Worm (Caenorhabditis elegans) whole organism, late embryonic: ENCODE results near the gene srh-284.
A peak's percentile ranks its signal among the peaks of the same experiment; 100 is the strongest.

Experiments used
- C08G9.2 ChIP-seq: sonication (generic microtip); optimal IDR thresholded peaks from 2 replicates; lab custom pipeline; 2016; ENCODE audit warnings: mild to moderate bottlenecking, missing genetic modification characterization, moderate library complexity, missing compliant biosample characterization
- C38D4.7 ChIP-seq: fragments of 200-800 bp; sonication (Bioruptor generic); optimal IDR thresholded peaks from 2 replicates; lab custom pipeline; 2018; ENCODE audit warnings: mild to moderate bottlenecking, missing genetic modification characterization, moderate library complexity, missing compliant biosample characterization
- F13H6.1 ChIP-seq: sonication (generic microtip); optimal IDR thresholded peaks from 2 replicates; lab custom pipeline; 2016; ENCODE audit warnings: missing genetic modification characterization, missing compliant biosample characterization
- K02D7.2 ChIP-seq: sonication (generic microtip); optimal IDR thresholded peaks from 2 replicates; lab custom pipeline; 2017; ENCODE audit warnings: mild to moderate bottlenecking, missing genetic modification characterization, missing compliant biosample characterization
- K09A11.1 ChIP-seq: sonication (generic microtip); optimal IDR thresholded peaks from 2 replicates; lab custom pipeline; 2017; ENCODE audit warnings: antibody characterized with exemption, mild to moderate bottlenecking, missing genetic modification characterization, missing compliant biosample characterization; ENCODE audit not compliant: insufficient read depth
- T23F11.4 ChIP-seq: fragments of 200-800 bp; sonication (Bioruptor generic); optimal IDR thresholded peaks from 2 replicates; lab custom pipeline; 2018; ENCODE audit warnings: mild to moderate bottlenecking, missing genetic modification characterization, missing compliant biosample characterization
- ama-1 ChIP-seq: fragments of 150-350 bp; optimal IDR thresholded peaks from 2 replicates; lab custom pipeline; 2014
- ceh-19 ChIP-seq: fragments of 200-800 bp; sonication (Bioruptor generic); optimal IDR thresholded peaks from 2 replicates; lab custom pipeline; 2018; ENCODE audit warnings: mild to moderate bottlenecking, missing genetic modification characterization, missing compliant biosample characterization
- ceh-2 ChIP-seq: sonication (generic microtip); optimal IDR thresholded peaks from 2 replicates; lab custom pipeline; 2016; ENCODE audit warnings: missing genotype, missing genetic modification characterization, missing compliant biosample characterization
- ceh-30 ChIP-seq: fragments of 150-350 bp; optimal IDR thresholded peaks from 2 replicates; lab custom pipeline; 2014; ENCODE audit warnings: missing biosample characterization, missing genetic modification characterization
- ceh-45 ChIP-seq: fragments of 200-800 bp; sonication (Bioruptor generic); IDR thresholded peaks from 2 replicates; pipeline ENCODE4 v1.3.6; 2022; ENCODE audit warnings: missing genetic modification reagents, missing genetic modification characterization, missing compliant biosample characterization
- ceh-9 ChIP-seq: sonication (generic microtip); optimal IDR thresholded peaks from 2 replicates; lab custom pipeline; 2016; ENCODE audit warnings: mild to moderate bottlenecking, missing genetic modification characterization, inconsistent platforms, missing compliant biosample characterization
- che-1 ChIP-seq: sonication (generic microtip); optimal IDR thresholded peaks from 2 replicates; lab custom pipeline; 2016; ENCODE audit warnings: mild to moderate bottlenecking, missing genetic modification characterization, missing compliant biosample characterization
- elt-4 ChIP-seq: sonication (generic microtip); optimal IDR thresholded peaks from 2 replicates; lab custom pipeline; 2016; ENCODE audit warnings: missing genetic modification characterization, missing compliant biosample characterization
- eyg-1 ChIP-seq: sonication (generic microtip); optimal IDR thresholded peaks from 2 replicates; lab custom pipeline; 2016; ENCODE audit warnings: missing genotype, missing genetic modification characterization, missing compliant biosample characterization
- fkh-10 ChIP-seq: fragments of 150-350 bp; optimal IDR thresholded peaks from 2 replicates; lab custom pipeline; 2014; ENCODE audit warnings: missing biosample characterization, missing genetic modification reagents, missing genetic modification characterization
- fkh-6 ChIP-seq: sonication (generic microtip); optimal IDR thresholded peaks from 2 replicates; lab custom pipeline; 2016; ENCODE audit warnings: missing genetic modification characterization, missing compliant biosample characterization
- gmeb-2 ChIP-seq: sonication (generic microtip); optimal IDR thresholded peaks from 2 replicates; lab custom pipeline; 2016; ENCODE audit warnings: missing genetic modification characterization, inconsistent platforms, missing compliant biosample characterization
- hlh-13 ChIP-seq: fragments of 200-800 bp; sonication (Bioruptor generic); optimal IDR thresholded peaks from 2 replicates; lab custom pipeline; 2018; ENCODE audit warnings: mild to moderate bottlenecking, missing genetic modification characterization, missing compliant biosample characterization
- hlh-30 ChIP-seq: sonication (generic microtip); optimal IDR thresholded peaks from 2 replicates; lab custom pipeline; 2017; ENCODE audit warnings: antibody characterized with exemption, missing genetic modification characterization, missing compliant biosample characterization; ENCODE audit not compliant: insufficient read depth
- hlh-8 ChIP-seq: sonication (generic microtip); optimal IDR thresholded peaks from 2 replicates; lab custom pipeline; 2016; ENCODE audit warnings: missing genotype, missing genetic modification characterization, missing compliant biosample characterization
- madf-2 ChIP-seq: sonication (generic microtip); optimal IDR thresholded peaks from 2 replicates; lab custom pipeline; 2017; ENCODE audit warnings: missing genetic modification characterization, missing compliant biosample characterization
- mec-3 ChIP-seq: sonication (generic microtip); optimal IDR thresholded peaks from 2 replicates; lab custom pipeline; 2016; ENCODE audit warnings: borderline replicate concordance, missing genetic modification characterization, missing compliant biosample characterization
- nfya-1 ChIP-seq: sonication (generic microtip); optimal IDR thresholded peaks from 2 replicates; lab custom pipeline; 2017; ENCODE audit warnings: missing genetic modification characterization, mild to moderate bottlenecking, missing compliant biosample characterization, antibody characterized with exemption, moderate library complexity
- nhr-11 ChIP-seq: fragments of 150-350 bp; optimal IDR thresholded peaks from 2 replicates; lab custom pipeline; 2014; ENCODE audit warnings: missing biosample characterization, missing genetic modification characterization
- pag-3 ChIP-seq: sonication (generic microtip); optimal IDR thresholded peaks from 2 replicates; lab custom pipeline; 2016; ENCODE audit warnings: missing compliant biosample characterization, missing genetic modification characterization, borderline replicate concordance
- pax-1 ChIP-seq: fragments of 150-350 bp; optimal IDR thresholded peaks from 2 replicates; lab custom pipeline; 2014; ENCODE audit warnings: missing biosample characterization, missing genetic modification characterization
- pha-2 ChIP-seq: sonication (generic microtip); optimal IDR thresholded peaks from 2 replicates; lab custom pipeline; 2017; ENCODE audit warnings: mild to moderate bottlenecking, missing genetic modification characterization, missing compliant biosample characterization
- pha-4 ChIP-seq: fragments of 150-350 bp; optimal IDR thresholded peaks from 2 replicates; lab custom pipeline; 2018; ENCODE audit warnings: missing biosample characterization, missing genetic modification reagents, missing genetic modification characterization
- sdc-2 ChIP-seq: sonication (generic microtip); optimal IDR thresholded peaks from 2 replicates; lab custom pipeline; 2016; ENCODE audit warnings: missing genotype, missing genetic modification characterization, missing compliant biosample characterization
- sox-2 ChIP-seq: fragments of 200-800 bp; sonication (Bioruptor generic); IDR thresholded peaks from 2 replicates; pipeline ENCODE4 v1.3.6; 2022; ENCODE audit warnings: missing genetic modification reagents, missing genetic modification characterization, missing compliant biosample characterization
- ttx-3 ChIP-seq: sonication (generic microtip); optimal IDR thresholded peaks from 2 replicates; lab custom pipeline; 2016; ENCODE audit warnings: missing genetic modification reagents, missing genetic modification characterization, missing compliant biosample characterization
- unc-3 ChIP-seq, 2 experiments: fragments of 200-800 bp in 1 of 2; sonication (Bioruptor generic) in 1 of 2; sonication (generic microtip) in 1 of 2; conservative IDR thresholded peaks in 1 of 2; optimal IDR thresholded peaks in 1 of 2; 2 replicates each; pipeline versions ENCODE4 v1.3.6 to Lab custom; 2016 to 2022; ENCODE audit warnings: missing compliant biosample characterization in 2 of 2, missing genetic modification characterization in 2 of 2, missing genetic modification reagents in 1 of 2
- unc-42 ChIP-seq: sonication (generic microtip); optimal IDR thresholded peaks from 2 replicates; lab custom pipeline; 2016; ENCODE audit warnings: missing genotype, missing genetic modification characterization, missing compliant biosample characterization
- zip-5 ChIP-seq: sonication (generic microtip); optimal IDR thresholded peaks from 2 replicates; lab custom pipeline; 2016; ENCODE audit warnings: missing genetic modification characterization, missing compliant biosample characterization
- ztf-16 ChIP-seq: sonication (generic microtip); optimal IDR thresholded peaks from 2 replicates; lab custom pipeline; 2017; ENCODE audit warnings: missing genetic modification characterization, missing compliant biosample characterization

The srh-284 gene

ce11 chrV:17749181-17749580 lies 18.2 kb upstream of the srh-284 start, which contains the start of gene R12G8.1:
R12G8.1 (minus strand) TSS chrV:17749243.
- no peak for TF ChIP-seq F13H6.1 (tag; lab: Kevin White, UChicago)
- no peak for TF ChIP-seq pax-1
- TF ChIP-seq ttx-3: no peak
- TF ChIP-seq pha-2: no peak
- no peak for TF ChIP-seq gmeb-2 (tag; lab: Kevin White, UChicago)
- no peak for TF ChIP-seq ceh-19
- TF ChIP-seq hlh-30: no peak
- TF ChIP-seq sdc-2 (tag; lab: Kevin White, UChicago): no peak
- no peak for TF ChIP-seq ceh-45 (GFP tag; lab: Robert Waterston, UW)
- TF ChIP-seq pag-3 (tag; lab: Kevin White, UChicago): peak; percentile 1
- TF ChIP-seq unc-42 (tag; lab: Kevin White, UChicago): peak; percentile 98

ce11 chrV:17752340-17752739 lies 15.0 kb upstream of the srh-284 start:
- no peak for TF ChIP-seq fkh-6 (tag; lab: Kevin White, UChicago)
- no peak for TF ChIP-seq ceh-2
- no peak for TF ChIP-seq C38D4.7 (GFP tag; lab: Kevin White, UChicago)
- no peak for TF ChIP-seq pha-4
- TF ChIP-seq nfya-1: no peak
- TF ChIP-seq K09A11.1 (tag; lab: Kevin White, UChicago): no peak
- TF ChIP-seq eyg-1: no peak
- no peak for TF ChIP-seq madf-2 (tag; lab: Kevin White, UChicago)
- TF ChIP-seq T23F11.4 (GFP tag; lab: Kevin White, UChicago): no peak
- TF ChIP-seq ceh-19: no peak
- TF ChIP-seq sox-2 (GFP tag; lab: Robert Waterston, UW): no peak
- no peak for TF ChIP-seq K02D7.2 (tag; lab: Kevin White, UChicago)
- TF ChIP-seq, all 69 proteins: peak for 0

- no peak for TF ChIP-seq C38D4.7 (GFP tag; lab: Kevin White, UChicago)
- TF ChIP-seq ceh-30 (tag; lab: Kevin White, UChicago): no peak
- TF ChIP-seq ceh-9 (tag; lab: Kevin White, UChicago): no peak
- no peak for TF ChIP-seq hlh-8 (tag; lab: Kevin White, UChicago)
- no peak for TF ChIP-seq hlh-13 (GFP tag; lab: Kevin White, UChicago)
- TF ChIP-seq pax-1: no peak
- TF ChIP-seq ama-1 (lab: Kevin White, UChicago): no peak
These were observed 12.3 kb upstream of the srh-284 start for ce11 chrV:17754999-17755398.

ce11 chrV:17755592-17755991 lies 11.8 kb upstream of the srh-284 start, which contains the start of gene pgp-9:
pgp-9 (plus strand) TSS chrV:17755892.
- TF ChIP-seq nfya-1: no peak
- no peak for TF ChIP-seq pha-4
- TF ChIP-seq ztf-16: no peak
- TF ChIP-seq fkh-10 (GFP tag; lab: Kevin White, UChicago): no peak
- no peak for TF ChIP-seq zip-5 (tag; lab: Kevin White, UChicago)
- no peak for TF ChIP-seq ceh-45 (GFP tag; lab: Robert Waterston, UW)
- TF ChIP-seq mec-3 (tag; lab: Kevin White, UChicago): no peak
- TF ChIP-seq C08G9.2 (tag; lab: Kevin White, UChicago): no peak
- TF ChIP-seq unc-3 (GFP tag; conservative IDR thresholded peaks at IDR 0.05; lab: Robert Waterston, UW): no peak
- no peak for TF ChIP-seq unc-3 (tag; optimal IDR thresholded peaks at IDR 0.05; lab: Kevin White, UChicago)
- TF ChIP-seq C38D4.7 (GFP tag; lab: Kevin White, UChicago): no peak
- no peak for TF ChIP-seq gmeb-2 (tag; lab: Kevin White, UChicago)
- TF ChIP-seq ceh-9 (tag; lab: Kevin White, UChicago): no peak
- TF ChIP-seq elt-4 (tag; lab: Kevin White, UChicago): no peak
- no peak for TF ChIP-seq ceh-2
- TF ChIP-seq nhr-11 (tag; lab: Kevin White, UChicago): no peak
- TF ChIP-seq che-1 (tag; lab: Kevin White, UChicago): no peak
